Fruit fly (Drosophila melanogaster): Measurements from ENCODE around the gene eIF5B.

- no peak for TF ChIP-seq CG14441 (GFP tag; IDR thresholded peaks at IDR 0.05)
- no peak for TF ChIP-seq HLHmδ (GFP tag; optimal IDR thresholded peaks at IDR 0.05)
- TF ChIP-seq Hmr (GFP tag; optimal IDR thresholded peaks at IDR 0.05), result no peak
- TF ChIP-seq CG10462 (GFP tag; optimal IDR thresholded peaks at IDR 0.05), result no peak
- no peak for TF ChIP-seq tin (GFP tag; optimal IDR thresholded peaks at IDR 0.05)
- no peak for TF ChIP-seq Abd-B (GFP tag; optimal IDR thresholded peaks at IDR 0.05)
- no peak for TF ChIP-seq CG12391 (tag; optimal IDR thresholded peaks at IDR 0.05)
- no peak for TF ChIP-seq CG3726 (GFP tag; IDR thresholded peaks at IDR 0.05)
- TF ChIP-seq aop (GFP tag; IDR thresholded peaks at IDR 0.05), result no peak
- no peak for TF ChIP-seq pan (optimal IDR thresholded peaks at IDR 0.05)
- TF ChIP-seq pan (GFP tag; optimal IDR thresholded peaks at IDR 0.05 in 1 of 2, IDR thresholded peaks at IDR 0.05 in 1 of 2), result no peak
- no peak for TF ChIP-seq CG2129 (GFP tag; IDR thresholded peaks at IDR 0.05; ENCODE audit: partially characterized antibody)
Measured at dm6 chr3L:3435531-3436309, 25.1 kb downstream of the eIF5B start.
